Worm (Caenorhabditis elegans) whole organism, L3 larva: ENCODE results near the gene C01G12.13.

ENCODE experiments used
- aly-2 ChIP-seq: fragments of 150-350 bp; optimal IDR thresholded peaks from 2 replicates; lab custom pipeline; 2014; ENCODE audit warnings: missing biosample characterization, missing genetic modification characterization
- ceh-82 ChIP-seq: fragments of 150-350 bp; optimal IDR thresholded peaks from 2 replicates; lab custom pipeline; 2014; ENCODE audit warnings: missing biosample characterization, missing genetic modification characterization
- egl-27 ChIP-seq: sonication (generic microtip); optimal IDR thresholded peaks from 4 replicates; lab custom pipeline; 2017; ENCODE audit warnings: missing biosample characterization, missing genetic modification reagents, missing genetic modification characterization
- elt-3 ChIP-seq, 3 experiments: fragments of 150-350 bp in 1 of 3; sonication (generic microtip) in 2 of 3; optimal IDR thresholded peaks; 2 replicates in 2 of 3; 4 replicates in 1 of 3; lab custom pipeline; 2014 to 2017; ENCODE audit warnings: missing biosample characterization in 3 of 3, missing genetic modification characterization in 3 of 3
- fkh-10 ChIP-seq: sonication (generic microtip); optimal IDR thresholded peaks from 2 replicates; lab custom pipeline; 2017; ENCODE audit warnings: missing biosample characterization, missing genetic modification reagents, missing genetic modification characterization
- lin-15B ChIP-seq: fragments of 150-350 bp; optimal IDR thresholded peaks from 2 replicates; lab custom pipeline; 2014; ENCODE audit warnings: missing biosample characterization, missing genetic modification characterization
- nhr-237 ChIP-seq: fragments of 150-350 bp; optimal IDR thresholded peaks from 2 replicates; lab custom pipeline; 2014; ENCODE audit warnings: missing biosample characterization, missing genetic modification characterization
- nhr-77 ChIP-seq: fragments of 150-350 bp; optimal IDR thresholded peaks from 2 replicates; lab custom pipeline; 2014; ENCODE audit warnings: missing biosample characterization, missing genetic modification characterization
- pha-4 ChIP-seq: fragments of 150-350 bp; optimal IDR thresholded peaks from 2 replicates; lab custom pipeline; 2014; ENCODE audit warnings: missing biosample characterization, missing genetic modification reagents, missing genetic modification characterization
- unc-62 ChIP-seq: fragments of 150-350 bp; sonication (generic microtip); optimal IDR thresholded peaks from 4 replicates; lab custom pipeline; 2014; ENCODE audit warnings: missing biosample characterization, missing genetic modification reagents, missing genetic modification characterization
- ztf-11 ChIP-seq: fragments of 150-350 bp; optimal IDR thresholded peaks from 2 replicates; lab custom pipeline; 2014; ENCODE audit warnings: missing biosample characterization, missing genetic modification characterization

ce11 chrII:14604261-14604660, 27.7 kb downstream of the C01G12.13 start:
- no peak for TF ChIP-seq fkh-10 (GFP tag; lab: Kevin White, UChicago)
- TF ChIP-seq aly-2 (tag; lab: Kevin White, UChicago), result no peak
- no peak for TF ChIP-seq ztf-11
- no peak for TF ChIP-seq lin-15B
- no peak for TF ChIP-seq nhr-237 (tag; lab: Kevin White, UChicago)
- no peak for TF ChIP-seq egl-27 (tag; lab: Kevin White, UChicago)
- TF ChIP-seq unc-62 (GFP tag; lab: Kevin White, UChicago), result no peak
- no peak for TF ChIP-seq nhr-77 (tag; lab: Kevin White, UChicago)
- TF ChIP-seq elt-3 (tag; optimal IDR thresholded peaks at IDR 0.05; lab: Kevin White, UChicago), result no peak
- TF ChIP-seq pha-4, result no peak
- no peak for TF ChIP-seq ceh-82 (tag; lab: Kevin White, UChicago)
